Fruit fly (Drosophila melanogaster) S2 (cell line): Measurements from ENCODE around the gene CG4133.

Source experiments
- CG8478 ChIP-seq: fragments of >200 bp; optimal IDR thresholded peaks from 2 replicates; lab custom pipeline; 2018
- CTCF ChIP-seq, 2 experiments: fragments of >200 bp; optimal IDR thresholded peaks; 2 replicates each; lab custom pipeline; 2018

DNA sequence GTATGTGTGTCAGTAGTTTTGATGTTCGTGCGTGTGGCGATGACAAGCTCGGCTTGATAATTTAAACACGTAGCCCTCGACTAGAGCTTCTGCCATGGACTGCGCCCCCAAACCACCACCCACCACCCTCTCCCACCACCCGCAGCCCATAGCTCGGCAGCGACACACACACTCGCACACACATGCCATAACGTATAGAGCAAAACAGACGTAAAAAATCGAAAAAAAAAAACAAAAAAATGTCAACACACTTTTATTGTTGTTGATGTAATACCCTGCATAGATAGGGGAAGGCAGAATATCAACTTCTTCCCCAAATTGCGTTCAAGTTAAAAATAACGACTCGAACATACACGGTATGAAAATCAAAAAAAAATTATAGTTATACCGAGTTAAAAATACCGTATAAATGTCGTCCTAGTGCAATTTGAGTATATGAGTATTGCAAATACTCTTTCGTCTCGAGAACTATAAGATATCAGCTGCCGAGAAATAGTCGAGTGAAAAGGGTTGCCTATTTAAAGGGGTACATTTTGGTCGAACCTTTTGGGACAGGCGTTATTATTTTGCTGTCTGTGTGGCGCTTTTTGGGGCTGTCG, 15.1 kb downstream of the CG4133 start:
- TF ChIP-seq CG8478 (no peak), CTCF (optimal IDR thresholded peaks at IDR 0.05; lab: Kevin White, UChicago) (no peak)
